Fruit fly (Drosophila melanogaster): ENCODE data around the gene moi.
A peak's percentile ranks its signal among the peaks of the same experiment; 100 is the strongest.

moi gene

DNA sequence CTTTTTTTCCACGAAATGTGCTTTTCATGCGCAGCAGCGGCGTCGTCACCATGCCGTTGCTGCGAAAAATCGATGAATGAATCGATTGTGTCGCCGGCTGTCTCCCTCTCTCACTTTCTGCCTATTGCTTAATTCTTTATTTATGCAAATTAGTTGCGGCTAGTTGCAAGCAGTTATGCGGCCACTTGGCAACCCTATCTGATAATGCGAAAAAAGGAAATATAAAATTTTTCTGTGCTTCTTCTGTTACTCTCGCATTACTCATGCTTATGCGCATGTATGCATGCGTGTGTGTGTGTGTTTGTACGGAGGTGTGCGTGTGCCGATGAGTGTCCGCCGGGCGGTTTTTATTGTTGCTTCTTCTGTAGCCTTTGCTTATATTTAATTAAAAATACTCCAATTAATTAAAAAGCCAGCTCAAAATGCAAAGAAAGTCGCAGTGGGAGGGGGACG is 11.6 kb upstream of the moi start (continued):
- TF ChIP-seq sima (GFP tag; optimal IDR thresholded peaks at IDR 0.05) (no peak), fd3F (GFP tag; optimal IDR thresholded peaks at IDR 0.05) (no peak), Mad (GFP tag; optimal IDR thresholded peaks at IDR 0.05) (no peak), CG18011 (GFP tag; optimal IDR thresholded peaks at IDR 0.05) (no peak), NfI (GFP tag; optimal IDR thresholded peaks at IDR 0.05) (no peak), Doc2 (GFP tag; IDR thresholded peaks at IDR 0.05) (no peak), tna (GFP tag; IDR thresholded peaks at IDR 0.05; ENCODE audit: partially characterized antibody) (no peak), Aef1 (GFP tag; IDR thresholded peaks at IDR 0.05) (no peak), Atf6 (GFP tag; IDR thresholded peaks at IDR 0.05) (no peak), MESR4 (GFP tag; optimal IDR thresholded peaks at IDR 0.05) (no peak), cas (GFP tag; IDR thresholded peaks at IDR 0.05) (no peak), CG13775 (GFP tag; optimal IDR thresholded peaks at IDR 0.05) (no peak), unpg (GFP tag; optimal IDR thresholded peaks at IDR 0.05) (no peak), ham (GFP tag; IDR thresholded peaks at IDR 0.05) (no peak), dimm (GFP tag; IDR thresholded peaks at IDR 0.05) (no peak), ewg (GFP tag; optimal IDR thresholded peaks at IDR 0.05) (peak; percentile 84), Bgb (GFP tag; IDR thresholded peaks at IDR 0.05; ENCODE audit: partially characterized antibody) (no peak), gt (GFP tag; IDR thresholded peaks at IDR 0.05) (no peak), trh (GFP tag; optimal IDR thresholded peaks at IDR 0.05) (no peak), sob (GFP tag; IDR thresholded peaks at IDR 0.05) (no peak), Rx (GFP tag; IDR thresholded peaks at IDR 0.05) (no peak), nmo (GFP tag; optimal IDR thresholded peaks at IDR 0.05) (no peak), Awh (GFP tag; IDR thresholded peaks at IDR 0.05) (no peak), CG15269 (tag; optimal IDR thresholded peaks at IDR 0.05) (no peak), CG11093 (GFP tag; IDR thresholded peaks at IDR 0.05) (no peak), hkb (optimal IDR thresholded peaks at IDR 0.05) (no peak), hkb (GFP tag; IDR thresholded peaks at IDR 0.05) (no peak), bbx (GFP tag; IDR thresholded peaks at IDR 0.05; ENCODE audit: partially characterized antibody) (no peak), sr (GFP tag; IDR thresholded peaks at IDR 0.05) (no peak), CG11456 (GFP tag; IDR thresholded peaks at IDR 0.05) (peak; percentile 14; the same call in 1 of the 3 replicates), Lhr (GFP tag; optimal IDR thresholded peaks at IDR 0.05) (no peak), gsb (GFP tag; IDR thresholded peaks at IDR 0.05) (no peak), BtbVII (GFP tag; optimal IDR thresholded peaks at IDR 0.05) (no peak), Dp (GFP tag; optimal IDR thresholded peaks at IDR 0.05) (no peak), CG15601 (tag; optimal IDR thresholded peaks at IDR 0.05) (no peak), grn (GFP tag; optimal IDR thresholded peaks at IDR 0.05) (no peak), sqz (GFP tag; optimal IDR thresholded peaks at IDR 0.05) (no peak), ro (GFP tag; IDR thresholded peaks at IDR 0.05) (no peak), Xbp1 (GFP tag; optimal IDR thresholded peaks at IDR 0.05) (no peak), ttk (GFP tag; IDR thresholded peaks at IDR 0.05) (no peak), stwl (tag; optimal IDR thresholded peaks at IDR 0.05) (no peak), CG9817 (tag; optimal IDR thresholded peaks at IDR 0.05) (no peak), CG7987 (GFP tag; optimal IDR thresholded peaks at IDR 0.05) (no peak), CG17612 (GFP tag; IDR thresholded peaks at IDR 0.05) (no peak), gsb-n (tag; optimal IDR thresholded peaks at IDR 0.05) (no peak), CG12236 (GFP tag; optimal IDR thresholded peaks at IDR 0.05) (no peak), Hr39 (optimal IDR thresholded peaks at IDR 0.05) (no peak), onecut (GFP tag; IDR thresholded peaks at IDR 0.05) (peak; percentile 100), CG14965 (GFP tag; optimal IDR thresholded peaks at IDR 0.05; ENCODE audit: borderline replicate concordance) (no peak), CoRest (tag; optimal IDR thresholded peaks at IDR 0.05) (no peak), crp (GFP tag; optimal IDR thresholded peaks at IDR 0.05) (no peak), CG14050 (GFP tag; IDR thresholded peaks at IDR 0.05) (no peak)

All from whole organism, embryonic.